ENCODE assay signal across 1 fruit fly cellular context in genomic region chr3L:1086305-1086733, dm6.
TF ChIP-seq lines count a peak whose summit lies in the region.

No protein-coding gene starts in this region.

TF ChIP-seq in whole organism, embryonic, 481 proteins besides CTCF, POLR2A, EP300 and RAD21 (continued from another document):
- TF ChIP-seq eve (GFP tag; optimal IDR thresholded peaks at IDR 0.05; lab: Kevin White, UChicago) (no peak), CG18599 (GFP tag; optimal IDR thresholded peaks at IDR 0.05; lab: Kevin White, UChicago) (peak; percentile 86), CG6272 (GFP tag; IDR thresholded peaks at IDR 0.05; lab: Robert Waterston, UW) (no peak), CG3281 (GFP tag; optimal IDR thresholded peaks at IDR 0.05; lab: Kevin White, UChicago) (peak; percentile 81), CG8944 (GFP tag; optimal IDR thresholded peaks at IDR 0.05; lab: Kevin White, UChicago) (no peak), B-H2 (GFP tag; optimal IDR thresholded peaks at IDR 0.05; lab: Kevin White, UChicago) (peak; percentile 55), pita (GFP tag; optimal IDR thresholded peaks at IDR 0.05; lab: Kevin White, UChicago) (no peak), Asciz (GFP tag; optimal IDR thresholded peaks at IDR 0.05; lab: Kevin White, UChicago) (peak; percentile 78), CG31224 (GFP tag; IDR thresholded peaks at IDR 0.05; lab: Robert Waterston, UW) (0 out of 2 replicates have a peak, but pooled peaks have one; percentile 24), ap (GFP tag; IDR thresholded peaks at IDR 0.05; lab: Robert Waterston, UW) (0 out of 2 replicates have a peak, but pooled peaks have one; percentile 44), schlank (tag; optimal IDR thresholded peaks at IDR 0.05; lab: Kevin White, UChicago) (peak; percentile 83), Trl (optimal IDR thresholded peaks at IDR 0.05; lab: Kevin White, UChicago) (no peak), Trl (GFP tag; optimal IDR thresholded peaks at IDR 0.05; lab: Kevin White, UChicago) (peak; percentile 57), Sry-δ (GFP tag; optimal IDR thresholded peaks at IDR 0.05; lab: Kevin White, UChicago) (no peak), nerfin-1 (tag; optimal IDR thresholded peaks at IDR 0.05; lab: Kevin White, UChicago) (peak; percentile 48), CG11456 (GFP tag; IDR thresholded peaks at IDR 0.05; lab: Robert Waterston, UW) (peak; percentile 75; the same call in 1 of the 3 replicates), CG9215 (GFP tag; IDR thresholded peaks at IDR 0.05; lab: Robert Waterston, UW) (no peak), HLHmδ (GFP tag; optimal IDR thresholded peaks at IDR 0.05; lab: Kevin White, UChicago) (peak; percentile 64), NfI (GFP tag; optimal IDR thresholded peaks at IDR 0.05; lab: Kevin White, UChicago) (peak; percentile 44), peb (GFP tag; IDR thresholded peaks at IDR 0.05; lab: Robert Waterston, UW) (0 out of 2 replicates have a peak, but pooled peaks have one; percentile 34), gem (tag; optimal IDR thresholded peaks at IDR 0.05; lab: Kevin White, UChicago) (peak; percentile 77), CG18011 (GFP tag; optimal IDR thresholded peaks at IDR 0.05; lab: Kevin White, UChicago) (peak; percentile 62), disco-r (GFP tag; optimal IDR thresholded peaks at IDR 0.05; lab: Kevin White, UChicago) (no peak), Hand (GFP tag; optimal IDR thresholded peaks at IDR 0.05; lab: Kevin White, UChicago) (peak; percentile 61), Xrp1 (GFP tag; IDR thresholded peaks at IDR 0.05; lab: Robert Waterston, UW) (peak; percentile 84), CG6765 (GFP tag; optimal IDR thresholded peaks at IDR 0.05; lab: Kevin White, UChicago) (peak; percentile 68), CG14965 (GFP tag; optimal IDR thresholded peaks at IDR 0.05; lab: Kevin White, UChicago; ENCODE audit: borderline replicate concordance) (peak; percentile 18), C15 (GFP tag; IDR thresholded peaks at IDR 0.05; lab: Robert Waterston, UW) (no peak), Atf6 (GFP tag; IDR thresholded peaks at IDR 0.05; lab: Robert Waterston, UW) (peak; percentile 75), repo (GFP tag; optimal IDR thresholded peaks at IDR 0.05; lab: Kevin White, UChicago) (peak; percentile 8), Atf-2 (GFP tag; optimal IDR thresholded peaks at IDR 0.05; lab: Kevin White, UChicago) (no peak), CG2889 (GFP tag; IDR thresholded peaks at IDR 0.05; lab: Robert Waterston, UW) (no peak), tap (tag; optimal IDR thresholded peaks at IDR 0.05; lab: Kevin White, UChicago) (peak; percentile 21), slbo (GFP tag; IDR thresholded peaks at IDR 0.05; lab: Robert Waterston, UW) (peak; percentile 56), CG6689 (GFP tag; IDR thresholded peaks at IDR 0.05; lab: Robert Waterston, UW) (peak; percentile 49), CG5180 (GFP tag; optimal IDR thresholded peaks at IDR 0.05; lab: Kevin White, UChicago) (peak; percentile 57), Aef1 (GFP tag; IDR thresholded peaks at IDR 0.05; lab: Robert Waterston, UW) (0 out of 3 replicates have a peak, but pooled peaks have one; percentile 20), Dip2 (GFP tag; IDR thresholded peaks at IDR 0.05; lab: Robert Waterston, UW) (no peak), tup (GFP tag; optimal IDR thresholded peaks at IDR 0.05; lab: Kevin White, UChicago) (no peak), D19A (tag; optimal IDR thresholded peaks at IDR 0.05; lab: Kevin White, UChicago) (peak; percentile 43), sim (GFP tag; IDR thresholded peaks at IDR 0.05; lab: Robert Waterston, UW) (no peak), Camta (GFP tag; optimal IDR thresholded peaks at IDR 0.05; lab: Kevin White, UChicago) (peak; percentile 45), run (tag; optimal IDR thresholded peaks at IDR 0.05; lab: Kevin White, UChicago) (peak; percentile 51), Jarid2 (GFP tag; optimal IDR thresholded peaks at IDR 0.05; lab: Kevin White, UChicago) (peak; percentile 45), CG7745 (tag; optimal IDR thresholded peaks at IDR 0.05; lab: Kevin White, UChicago) (peak; percentile 33), CG17802 (tag; optimal IDR thresholded peaks at IDR 0.05; lab: Kevin White, UChicago) (peak; percentile 21), CrebB (tag; optimal IDR thresholded peaks at IDR 0.05; lab: Kevin White, UChicago) (peak; percentile 81), Mrtf (GFP tag; IDR thresholded peaks at IDR 0.05; lab: Robert Waterston, UW) (0 out of 3 replicates have a peak, but pooled peaks have one; percentile 25), Bteb2 (GFP tag; optimal IDR thresholded peaks at IDR 0.05; lab: Kevin White, UChicago) (peak; percentile 6), HLH4C (GFP tag; IDR thresholded peaks at IDR 0.05; lab: Robert Waterston, UW; ENCODE audit: partially characterized antibody) (no peak), toy (GFP tag; IDR thresholded peaks at IDR 0.05; lab: Robert Waterston, UW) (0 out of 2 replicates have a peak, but pooled peaks have one; percentile 40), Nf-YC (tag; optimal IDR thresholded peaks at IDR 0.05; lab: Kevin White, UChicago) (no peak)
